Fruit fly (Drosophila melanogaster) Kc167 (cell line): Measurements from ENCODE around the gene CG43138.

ENCODE experiments used
- Myc ChIP-seq: fragments of >200 bp; optimal IDR thresholded peaks from 2 replicates; lab custom pipeline; 2017; ENCODE audit warnings: missing external identifiers
- Sin3A ChIP-seq: fragments of >200 bp; optimal IDR thresholded peaks from 2 replicates; lab custom pipeline; 2018; ENCODE audit warnings: missing external identifiers
- h ChIP-seq: fragments of >200 bp; optimal IDR thresholded peaks from 3 replicates; lab custom pipeline; 2018; ENCODE audit warnings: missing external identifiers
- insv ChIP-seq: fragments of >200 bp; optimal IDR thresholded peaks from 3 replicates; lab custom pipeline; 2018; ENCODE audit warnings: missing external identifiers
- ttk ChIP-seq: sonication (Bioruptor generic); optimal IDR thresholded peaks from 2 replicates; lab custom pipeline; 2017; ENCODE audit warnings: missing external identifiers

DNA sequence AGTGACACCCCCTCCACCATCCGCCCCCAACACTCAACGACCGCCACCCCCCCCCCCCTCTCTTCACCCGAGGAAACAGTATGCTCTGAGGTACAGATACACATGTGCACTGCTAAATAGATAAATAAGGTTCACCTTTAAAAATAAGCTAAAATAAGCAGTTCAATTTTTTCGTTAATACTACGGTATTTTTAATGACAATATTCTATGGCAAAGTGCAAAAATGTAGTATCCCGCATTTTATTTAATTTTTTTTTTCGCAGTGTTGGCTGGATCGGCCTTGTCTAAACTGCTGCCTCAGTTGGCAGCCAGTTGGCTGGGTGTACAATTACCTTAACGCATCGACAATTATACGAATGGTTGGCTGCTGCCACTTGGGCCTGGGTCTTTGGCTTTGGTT is 11.0 kb downstream of the CG43138 start:
- TF ChIP-seq h (no peak), ttk (lab: Kevin White, UChicago) (no peak), insv (lab: Kevin White, UChicago) (no peak), Myc (lab: Kevin White, UChicago) (no peak), Sin3A (lab: Kevin White, UChicago) (no peak)
